Worm (Caenorhabditis elegans) whole organism, L1 larva: Measurements from ENCODE around the gene ocr-1.

Source experiments
- C16A3.4 ChIP-seq: fragments of 150-350 bp; optimal IDR thresholded peaks from 2 replicates; lab custom pipeline; 2014; ENCODE audit warnings: missing biosample characterization, missing genetic modification characterization
- C34B4.2 ChIP-seq: sonication (generic microtip); optimal IDR thresholded peaks from 2 replicates; lab custom pipeline; 2017; ENCODE audit warnings: mild to moderate bottlenecking, missing genetic modification characterization, missing compliant biosample characterization
- F16B12.6 ChIP-seq: fragments of 150-350 bp; optimal IDR thresholded peaks from 2 replicates; lab custom pipeline; 2014; ENCODE audit warnings: missing biosample characterization, missing genetic modification characterization
- Y116A8C.19 ChIP-seq: sonication (generic microtip); optimal IDR thresholded peaks from 2 replicates; lab custom pipeline; 2016; ENCODE audit warnings: missing compliant biosample characterization, missing genetic modification characterization, borderline replicate concordance
- aly-2 ChIP-seq: fragments of 150-350 bp; optimal IDR thresholded peaks from 2 replicates; lab custom pipeline; 2014; ENCODE audit warnings: missing biosample characterization, missing genetic modification characterization
- ama-1 ChIP-seq: fragments of 150-350 bp; optimal IDR thresholded peaks from 2 replicates; lab custom pipeline; 2014
- ceh-63 ChIP-seq: fragments of 200-800 bp; sonication (Bioruptor generic); optimal IDR thresholded peaks from 2 replicates; lab custom pipeline; 2018; ENCODE audit warnings: mild to moderate bottlenecking, missing genetic modification characterization, missing compliant biosample characterization
- ceh-82 ChIP-seq, 3 experiments: fragments of 150-350 bp in 1 of 3; sonication (generic microtip) in 2 of 3; optimal IDR thresholded peaks; 2 replicates each; lab custom pipeline; 2014 to 2017; ENCODE audit warnings: missing biosample characterization in 3 of 3, missing genetic modification characterization in 3 of 3
- ceh-88 ChIP-seq: fragments of 200-800 bp; sonication (Bioruptor generic); IDR thresholded peaks from 2 replicates; pipeline ENCODE4 v1.3.6; 2022; ENCODE audit warnings: missing genetic modification characterization, missing compliant biosample characterization
- ces-1 ChIP-seq: fragments of 150-350 bp; optimal IDR thresholded peaks from 2 replicates; lab custom pipeline; 2014; ENCODE audit warnings: missing biosample characterization, missing genetic modification reagents, missing genetic modification characterization
- dsc-1 ChIP-seq: sonication (generic microtip); optimal IDR thresholded peaks from 2 replicates; lab custom pipeline; 2016; ENCODE audit warnings: mild to moderate bottlenecking, missing genetic modification characterization, missing compliant biosample characterization
- efl-1 ChIP-seq, 4 experiments: fragments of 150-350 bp; optimal IDR thresholded peaks in 3 of 4; peaks in 1 of 4; 1 replicate in 1 of 4; 2 replicates in 3 of 4; lab custom pipeline; 2014; ENCODE audit warnings: missing biosample characterization in 2 of 4, missing genetic modification characterization in 2 of 4, missing genetic modification reagents in 2 of 4
- elt-2 ChIP-seq: sonication (generic microtip); optimal IDR thresholded peaks from 2 replicates; lab custom pipeline; 2016; ENCODE audit warnings: missing genetic modification characterization, mild to moderate bottlenecking, inconsistent platforms, missing compliant biosample characterization, missing genetic modification reagents
- elt-3 ChIP-seq, 6 experiments: fragments of 150-350 bp in 1 of 6; sonication (generic microtip); optimal IDR thresholded peaks; 2 replicates each; lab custom pipeline; 2017 to 2018; ENCODE audit warnings: missing biosample characterization in 6 of 6, missing genetic modification characterization in 6 of 6, inconsistent platforms in 1 of 6
- ets-5 ChIP-seq: fragments of 200-800 bp; sonication (Bioruptor generic); IDR thresholded peaks from 2 replicates; pipeline ENCODE4 v1.3.6; 2022; ENCODE audit warnings: missing genetic modification characterization, missing compliant biosample characterization
- fkh-8 ChIP-seq: sonication (generic microtip); optimal IDR thresholded peaks from 2 replicates; lab custom pipeline; 2016; ENCODE audit warnings: mild to moderate bottlenecking, missing genetic modification characterization, missing compliant biosample characterization
- irx-1 ChIP-seq: sonication (generic microtip); optimal IDR thresholded peaks from 2 replicates; lab custom pipeline; 2016; ENCODE audit warnings: missing genetic modification characterization, missing compliant biosample characterization
- lin-35 ChIP-seq, 2 experiments: fragments of 150-350 bp; optimal IDR thresholded peaks; 2 replicates each; lab custom pipeline; 2014; ENCODE audit warnings: missing biosample characterization in 2 of 2, missing genetic modification characterization in 2 of 2, missing genetic modification reagents in 2 of 2
- lin-39 ChIP-seq: fragments of 150-350 bp; optimal IDR thresholded peaks from 2 replicates; lab custom pipeline; 2014; ENCODE audit warnings: missing biosample characterization, missing genetic modification reagents, missing genetic modification characterization
- lsy-2 ChIP-seq, 2 experiments: fragments of 150-350 bp; optimal IDR thresholded peaks; 2 replicates each; lab custom pipeline; 2014; ENCODE audit warnings: missing biosample characterization in 2 of 2, missing genetic modification characterization in 2 of 2
- mab-9 ChIP-seq: fragments of 200-800 bp; sonication (Bioruptor generic); IDR thresholded peaks from 2 replicates; pipeline ENCODE4 v1.3.6; 2022; ENCODE audit warnings: missing genetic modification reagents, missing genetic modification characterization, missing compliant biosample characterization
- mdl-1 ChIP-seq, 2 experiments: fragments of 150-350 bp; optimal IDR thresholded peaks; 2 replicates each; lab custom pipeline; 2014 to 2017; ENCODE audit warnings: missing biosample characterization in 2 of 2, missing genetic modification characterization in 2 of 2, inconsistent platforms in 1 of 2
- mef-2 ChIP-seq: fragments of 150-350 bp; optimal IDR thresholded peaks from 2 replicates; lab custom pipeline; 2014; ENCODE audit warnings: missing biosample characterization, missing genetic modification characterization
- nhr-19 ChIP-seq: fragments of 200-800 bp; sonication (Bioruptor generic); conservative IDR thresholded peaks from 2 replicates; pipeline ENCODE4 v1.3.6; 2022; ENCODE audit warnings: missing genetic modification characterization, missing compliant biosample characterization
- nhr-47 ChIP-seq: sonication (generic microtip); optimal IDR thresholded peaks from 2 replicates; lab custom pipeline; 2016; ENCODE audit warnings: mild to moderate bottlenecking, missing genetic modification characterization, moderate library complexity, missing compliant biosample characterization
- nhr-71 ChIP-seq: sonication (generic microtip); optimal IDR thresholded peaks from 2 replicates; lab custom pipeline; 2016; ENCODE audit warnings: mild to moderate bottlenecking, missing genetic modification characterization, moderate library complexity, missing compliant biosample characterization
- nhr-76 ChIP-seq: sonication (generic microtip); optimal IDR thresholded peaks from 2 replicates; lab custom pipeline; 2017; ENCODE audit warnings: missing biosample characterization, missing genetic modification characterization
- nhr-77 ChIP-seq: fragments of 150-350 bp; optimal IDR thresholded peaks from 2 replicates; lab custom pipeline; 2014; ENCODE audit warnings: missing biosample characterization, missing genetic modification characterization
- nhr-85 ChIP-seq: sonication (generic microtip); peaks from one replicate; lab custom pipeline; 2016; ENCODE audit warnings: missing genetic modification characterization, inconsistent platforms, missing compliant biosample characterization
- nhr-90 ChIP-seq: sonication (generic microtip); optimal IDR thresholded peaks from 2 replicates; lab custom pipeline; 2016; ENCODE audit warnings: mild to moderate bottlenecking, missing genetic modification characterization, missing compliant biosample characterization; ENCODE audit not compliant: poor library complexity
- pax-3 ChIP-seq: fragments of 200-800 bp; sonication (Bioruptor generic); optimal IDR thresholded peaks from 2 replicates; lab custom pipeline; 2018; ENCODE audit warnings: mild to moderate bottlenecking, missing genetic modification characterization, moderate library complexity, missing compliant biosample characterization
- rnt-1 ChIP-seq: sonication (generic microtip); optimal IDR thresholded peaks from 2 replicates; lab custom pipeline; 2016; ENCODE audit warnings: mild to moderate bottlenecking, missing genetic modification characterization, moderate library complexity, missing compliant biosample characterization
- skn-1 ChIP-seq: fragments of 150-350 bp; optimal IDR thresholded peaks from 2 replicates; lab custom pipeline; 2014; ENCODE audit warnings: missing biosample characterization, missing genetic modification characterization
- sox-4 ChIP-seq: sonication (generic microtip); optimal IDR thresholded peaks from 2 replicates; lab custom pipeline; 2016; ENCODE audit warnings: missing genetic modification characterization, missing compliant biosample characterization
- sptf-1 ChIP-seq: fragments of 150-350 bp; optimal IDR thresholded peaks from 2 replicates; lab custom pipeline; 2014; ENCODE audit warnings: missing biosample characterization, missing genetic modification characterization
- sup-37 ChIP-seq: fragments of 200-800 bp; sonication (Bioruptor generic); optimal IDR thresholded peaks from 2 replicates; lab custom pipeline; 2018; ENCODE audit warnings: mild to moderate bottlenecking, missing genetic modification characterization, missing compliant biosample characterization
- swsn-7 ChIP-seq: sonication (generic microtip); optimal IDR thresholded peaks from 2 replicates; lab custom pipeline; 2016; ENCODE audit warnings: missing genetic modification characterization, missing compliant biosample characterization
- tbx-2 ChIP-seq: sonication (generic microtip); optimal IDR thresholded peaks from 2 replicates; lab custom pipeline; 2016; ENCODE audit warnings: missing genetic modification characterization, missing compliant biosample characterization
- unc-130 ChIP-seq: fragments of 150-350 bp; optimal IDR thresholded peaks from 2 replicates; lab custom pipeline; 2017; ENCODE audit warnings: missing biosample characterization, missing genetic modification characterization, inconsistent platforms
- unc-62 ChIP-seq: fragments of 150-350 bp; optimal IDR thresholded peaks from 2 replicates; lab custom pipeline; 2014; ENCODE audit warnings: missing biosample characterization, missing genetic modification reagents, missing genetic modification characterization
- unc-98 ChIP-seq: fragments of 200-800 bp; sonication (Bioruptor generic); IDR thresholded peaks from 2 replicates; pipeline ENCODE4 v1.3.6; 2022; ENCODE audit warnings: missing genetic modification characterization, missing compliant biosample characterization
- zag-1 ChIP-seq: fragments of 150-350 bp; optimal IDR thresholded peaks from 2 replicates; lab custom pipeline; 2014; ENCODE audit warnings: missing biosample characterization, missing genetic modification characterization
- ztf-11 ChIP-seq, 2 experiments: sonication (generic microtip); optimal IDR thresholded peaks; 2 replicates each; lab custom pipeline; 2016 to 2017; ENCODE audit warnings: missing genetic modification characterization in 2 of 2, missing biosample characterization in 1 of 2, missing compliant biosample characterization in 1 of 2

ocr-1 gene

ce11 chrV:10716865-10717713 is 47.1 kb upstream of the ocr-1 start (continued):
- no peak for TF ChIP-seq zag-1 (tag; lab: Kevin White, UChicago)
- TF ChIP-seq irx-1 (tag; lab: Kevin White, UChicago) = peak; percentile 64
- peak in 1 of 2 experiments; percentile 68 for TF ChIP-seq lin-35 (GFP tag; optimal IDR thresholded peaks at IDR 0.05; lab: Kevin White, UChicago)
- TF ChIP-seq unc-62 (GFP tag; lab: Kevin White, UChicago) = no peak
- peak; percentile 26 for TF ChIP-seq pax-3 (tag; lab: Kevin White, UChicago)
- no peak for TF ChIP-seq C34B4.2 (tag; lab: Kevin White, UChicago)
- peak; percentile 77 for TF ChIP-seq skn-1 (tag; lab: Kevin White, UChicago)
- no peak for TF ChIP-seq F16B12.6 (tag; lab: Kevin White, UChicago)
- TF ChIP-seq nhr-90 (tag; lab: Kevin White, UChicago) = peak; percentile 80
- peak in 1 of 2 experiments; percentile 39 for TF ChIP-seq ztf-11 (tag; optimal IDR thresholded peaks at IDR 0.05; lab: Kevin White, UChicago)
- TF ChIP-seq C16A3.4 (tag; lab: Kevin White, UChicago) = peak; percentile 60
- peak in 1 of 2 experiments; percentile 91 for TF ChIP-seq mdl-1 (tag; optimal IDR thresholded peaks at IDR 0.05; lab: Kevin White, UChicago)
- TF ChIP-seq unc-130 (tag; lab: Kevin White, UChicago) = peak; percentile 58
- TF ChIP-seq sup-37 = no peak
- TF ChIP-seq sptf-1 = no peak
- TF ChIP-seq ceh-88 = 0 out of 2 replicates have a peak, but pooled peaks have one; percentile 31
- no peak for TF ChIP-seq swsn-7 (tag; lab: Kevin White, UChicago)
- TF ChIP-seq ces-1 (GFP tag; lab: Kevin White, UChicago) = no peak
- peak; percentile 27 for TF ChIP-seq tbx-2

- no peak for TF ChIP-seq elt-3 (tag; optimal IDR thresholded peaks at IDR 0.05; lab: Kevin White, UChicago)
- TF ChIP-seq fkh-8 (tag; lab: Kevin White, UChicago) = peak; percentile 29
- no peak for TF ChIP-seq efl-1 (optimal IDR thresholded peaks at IDR 0.05; lab: Kevin White, UChicago)
- peak in 1 of 2 experiments; percentile 59 for TF ChIP-seq efl-1 (GFP tag; optimal IDR thresholded peaks at IDR 0.05 in 1 of 2; lab: Kevin White, UChicago)
- TF ChIP-seq dsc-1 (tag; lab: Kevin White, UChicago) = peak; percentile 60
- no peak for TF ChIP-seq mef-2 (tag; lab: Kevin White, UChicago)
- TF ChIP-seq, all 84 proteins: peak for 3
Observed at ce11 chrV:10718037-10718436, 46.1 kb upstream of the ocr-1 start.

ce11 chrV:10719019-10719832 is 44.9 kb upstream of the ocr-1 start:
- TF ChIP-seq efl-1 (optimal IDR thresholded peaks at IDR 0.05; lab: Kevin White, UChicago) = no peak
- peak in 1 of 2 experiments; percentile 59 for TF ChIP-seq efl-1 (GFP tag; optimal IDR thresholded peaks at IDR 0.05 in 1 of 2; lab: Kevin White, UChicago)
- peak; percentile 65 for TF ChIP-seq nhr-71 (tag; lab: Kevin White, UChicago)
- TF ChIP-seq lin-35 (GFP tag; optimal IDR thresholded peaks at IDR 0.05; lab: Kevin White, UChicago) = peak in 1 of 2 experiments; percentile 10
- TF ChIP-seq nhr-85 (tag; lab: Kevin White, UChicago) = no peak
- no peak for TF ChIP-seq elt-2 (tag; lab: Kevin White, UChicago)
- TF ChIP-seq irx-1 (tag; lab: Kevin White, UChicago) = no peak
- TF ChIP-seq nhr-77 (tag; lab: Kevin White, UChicago) = no peak
- no peak for TF ChIP-seq ceh-82 (tag; optimal IDR thresholded peaks at IDR 0.05; lab: Kevin White, UChicago)
- TF ChIP-seq lin-39 (tag; lab: Kevin White, UChicago) = peak; percentile 54
- TF ChIP-seq sup-37 = peak; percentile 12
- TF ChIP-seq unc-130 (tag; lab: Kevin White, UChicago) = peak; percentile 40
- no peak for TF ChIP-seq ceh-63
- peak; percentile 16 for TF ChIP-seq ama-1 (lab: Kevin White, UChicago)
- TF ChIP-seq nhr-19 (GFP tag; lab: Robert Waterston, UW) = peak; percentile 52
- no peak for TF ChIP-seq Y116A8C.19 (tag; lab: Kevin White, UChicago)
- TF ChIP-seq ets-5 (GFP tag; lab: Robert Waterston, UW) = no peak
- peak; percentile 25 for TF ChIP-seq nhr-47
- no peak for TF ChIP-seq aly-2 (tag; lab: Kevin White, UChicago)
- no peak for TF ChIP-seq mef-2 (tag; lab: Kevin White, UChicago)
- TF ChIP-seq rnt-1 = peak; percentile 82
- no peak for TF ChIP-seq nhr-76
- peak; percentile 6 for TF ChIP-seq skn-1 (tag; lab: Kevin White, UChicago)
- peak in 1 of 2 experiments; percentile 44 for TF ChIP-seq lsy-2 (tag; optimal IDR thresholded peaks at IDR 0.05; lab: Kevin White, UChicago)
- no peak for TF ChIP-seq ztf-11 (tag; optimal IDR thresholded peaks at IDR 0.05; lab: Kevin White, UChicago)
- peak; percentile 31 for TF ChIP-seq C16A3.4 (tag; lab: Kevin White, UChicago)
- TF ChIP-seq dsc-1 (tag; lab: Kevin White, UChicago) = peak; percentile 24
- TF ChIP-seq fkh-8 (tag; lab: Kevin White, UChicago) = peak; percentile 8
- TF ChIP-seq unc-98 (GFP tag; lab: Robert Waterston, UW) = no peak
- no peak for TF ChIP-seq sox-4
- TF ChIP-seq mab-9 (GFP tag; lab: Robert Waterston, UW) = no peak
